Fruit fly (Drosophila melanogaster) Kc167 (cell line): ENCODE measurements around the gene CG3294.

Experiments used
- Myc ChIP-seq: fragments of >200 bp; optimal IDR thresholded peaks from 2 replicates; lab custom pipeline; 2017; ENCODE audit warnings: missing external identifiers
- Sin3A ChIP-seq: fragments of >200 bp; optimal IDR thresholded peaks from 2 replicates; lab custom pipeline; 2018; ENCODE audit warnings: missing external identifiers
- h ChIP-seq: fragments of >200 bp; optimal IDR thresholded peaks from 3 replicates; lab custom pipeline; 2018; ENCODE audit warnings: missing external identifiers
- insv ChIP-seq: fragments of >200 bp; optimal IDR thresholded peaks from 3 replicates; lab custom pipeline; 2018; ENCODE audit warnings: missing external identifiers
- psq ChIP-seq: fragments of >200 bp; optimal IDR thresholded peaks from 2 replicates; lab custom pipeline; 2017; ENCODE audit warnings: missing external identifiers
- ttk ChIP-seq: sonication (Bioruptor generic); optimal IDR thresholded peaks from 2 replicates; lab custom pipeline; 2017; ENCODE audit warnings: missing external identifiers

CG3294 gene

dm6 chr2L:4794524-4794804 is at the start of gene CG3294:
TSS of gene CG3294 (plus strand) at chr2L:4794549.
- TF ChIP-seq insv (lab: Kevin White, UChicago) = no peak
- no peak for TF ChIP-seq psq (lab: Kevin White, UChicago)
- no peak for TF ChIP-seq Sin3A
- TF ChIP-seq ttk = no peak
- TF ChIP-seq Myc (lab: Kevin White, UChicago) = no peak
- TF ChIP-seq h (lab: Kevin White, UChicago) = no peak

DNA sequence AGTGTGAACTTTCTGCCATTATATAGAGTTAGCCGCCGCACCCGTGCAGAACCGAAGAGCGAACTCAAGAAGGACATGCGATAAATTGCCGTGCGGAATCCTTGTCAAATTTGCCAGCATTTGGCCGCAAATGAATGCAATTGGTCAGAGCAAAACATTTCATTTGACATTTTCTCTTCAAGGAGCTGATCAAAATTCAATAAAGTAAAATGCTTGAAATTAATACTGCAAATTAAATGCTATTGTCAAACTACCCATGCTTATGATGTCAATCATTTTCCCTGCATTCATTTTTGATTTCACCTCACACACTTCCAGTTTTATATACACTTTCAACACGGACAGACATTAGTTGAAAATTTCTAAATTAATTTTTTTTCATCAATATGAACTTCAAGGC is 31.8 kb upstream of the CG3294 start, which contains the start of gene CG42523:
Gene CG42523 (plus strand): TSS at position 301 of the 400 bp plus-strand sequence.
- no peak for TF ChIP-seq ttk
- TF ChIP-seq psq (lab: Kevin White, UChicago) = no peak
- TF ChIP-seq insv (lab: Kevin White, UChicago) = no peak

dm6 chr2L:4793780-4794523 is 397 bp upstream of the CG3294 start, which contains the start of gene fipi:
TSS of gene fipi (minus strand) at chr2L:4794044.
- no peak for TF ChIP-seq Myc (lab: Kevin White, UChicago)

- TF ChIP-seq insv (lab: Kevin White, UChicago) (no peak), Myc (lab: Kevin White, UChicago) (no peak), psq (lab: Kevin White, UChicago) (no peak), ttk (no peak), Sin3A (no peak), h (lab: Kevin White, UChicago) (no peak)
These were observed 3.3 kb downstream of the CG3294 start for dm6 chr2L:4797643-4798042.

dm6 chr2L:4798894-4799293 is 4.5 kb downstream of the CG3294 start:
- TF ChIP-seq h (lab: Kevin White, UChicago) = no peak
- no peak for TF ChIP-seq Sin3A
- TF ChIP-seq Myc (lab: Kevin White, UChicago) = no peak
- no peak for TF ChIP-seq ttk
- no peak for TF ChIP-seq insv (lab: Kevin White, UChicago)
- TF ChIP-seq psq (lab: Kevin White, UChicago) = no peak

DNA sequence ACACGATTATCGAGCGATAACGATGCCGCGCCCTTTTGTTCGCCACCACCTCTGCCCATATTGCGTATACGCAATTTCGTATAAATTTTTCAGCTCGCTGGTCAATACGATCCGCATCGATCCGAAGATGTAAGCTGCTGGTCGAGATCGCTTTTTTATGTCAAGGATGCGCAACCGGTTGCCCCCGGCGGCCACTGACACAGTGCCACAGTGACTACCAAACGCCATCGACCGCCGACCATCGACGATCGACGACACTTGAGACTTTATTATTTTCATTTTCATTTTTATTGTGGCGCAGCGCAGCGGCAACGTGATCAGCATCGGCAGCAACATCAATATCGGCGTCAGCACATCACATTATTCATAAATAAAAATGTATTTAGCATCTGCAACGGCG is 5.7 kb downstream of the CG3294 start:
- no peak for TF ChIP-seq h (lab: Kevin White, UChicago)
- TF ChIP-seq Myc (lab: Kevin White, UChicago) = no peak
- no peak for TF ChIP-seq insv (lab: Kevin White, UChicago)
- TF ChIP-seq Sin3A = no peak
- TF ChIP-seq ttk = no peak
- TF ChIP-seq psq (lab: Kevin White, UChicago) = no peak

DNA sequence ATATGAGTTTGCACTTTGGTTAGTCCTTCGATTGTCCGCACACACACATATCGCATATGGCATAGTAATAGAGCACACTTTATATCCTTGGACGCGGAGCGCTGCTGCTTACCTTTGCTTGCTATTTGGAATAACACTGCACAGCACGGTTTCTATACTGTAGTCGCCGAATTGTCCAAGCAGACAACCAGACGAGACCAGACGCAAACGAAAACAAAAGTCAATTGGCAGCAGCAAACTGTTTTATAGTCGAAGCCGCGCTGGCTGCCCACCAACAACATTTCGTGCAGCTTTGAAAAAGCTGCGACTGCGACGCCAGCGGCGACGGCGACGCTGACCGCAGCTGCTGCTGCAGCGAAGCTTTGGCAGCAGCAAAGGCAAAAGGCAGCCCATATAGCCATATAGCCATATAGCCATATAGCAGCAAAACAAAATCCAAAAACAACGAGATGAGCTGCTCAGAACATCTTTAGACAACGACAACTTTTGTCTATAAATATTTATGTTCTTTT is 7.4 kb downstream of the CG3294 start, which contains the start of gene slf:
Gene slf (minus strand): TSS at position 219 of the 512 bp plus-strand sequence.
- TF ChIP-seq h (lab: Kevin White, UChicago) (no peak), psq (lab: Kevin White, UChicago) (no peak), insv (lab: Kevin White, UChicago) (no peak), Myc (lab: Kevin White, UChicago) (no peak), ttk (no peak), Sin3A (no peak)

- TF ChIP-seq h (lab: Kevin White, UChicago) (no peak), Sin3A (no peak), insv (lab: Kevin White, UChicago) (no peak)
These were observed 11.8 kb downstream of the CG3294 start for dm6 chr2L:4806109-4806508.

DNA sequence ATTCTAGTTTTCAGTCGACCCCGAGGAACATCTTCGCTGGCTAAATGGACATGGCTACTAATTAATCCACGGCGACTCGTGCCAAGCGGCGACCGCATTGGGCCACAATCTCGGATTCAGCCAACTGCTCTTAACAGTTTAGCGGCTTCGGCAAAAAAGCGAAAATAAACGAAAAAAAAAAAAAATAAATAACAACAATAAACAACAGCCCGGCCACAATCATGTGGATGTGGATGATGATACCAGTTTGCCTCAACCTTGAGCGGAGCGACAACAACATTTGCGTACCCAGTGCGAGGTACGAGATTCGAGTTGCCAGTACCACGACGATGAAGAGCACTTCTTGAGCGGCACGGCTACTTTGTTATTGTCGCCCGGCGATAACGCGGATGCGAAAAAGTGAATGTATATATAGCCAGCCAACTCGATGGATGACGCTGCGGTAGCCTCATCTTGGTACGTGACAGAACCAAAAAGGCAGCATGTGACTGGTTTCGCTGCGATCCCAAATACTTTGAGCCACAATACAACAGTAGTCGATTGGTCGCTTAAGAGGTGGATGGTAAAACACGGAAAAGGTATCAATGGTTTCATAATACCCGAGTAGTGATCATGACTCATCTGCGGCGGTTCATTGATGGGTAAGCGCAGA is 13.7 kb downstream of the CG3294 start:
- no peak for TF ChIP-seq h (lab: Kevin White, UChicago)
- no peak for TF ChIP-seq ttk
- TF ChIP-seq psq (lab: Kevin White, UChicago) = no peak
- no peak for TF ChIP-seq Myc (lab: Kevin White, UChicago)
- TF ChIP-seq insv (lab: Kevin White, UChicago) = no peak
- no peak for TF ChIP-seq Sin3A

DNA sequence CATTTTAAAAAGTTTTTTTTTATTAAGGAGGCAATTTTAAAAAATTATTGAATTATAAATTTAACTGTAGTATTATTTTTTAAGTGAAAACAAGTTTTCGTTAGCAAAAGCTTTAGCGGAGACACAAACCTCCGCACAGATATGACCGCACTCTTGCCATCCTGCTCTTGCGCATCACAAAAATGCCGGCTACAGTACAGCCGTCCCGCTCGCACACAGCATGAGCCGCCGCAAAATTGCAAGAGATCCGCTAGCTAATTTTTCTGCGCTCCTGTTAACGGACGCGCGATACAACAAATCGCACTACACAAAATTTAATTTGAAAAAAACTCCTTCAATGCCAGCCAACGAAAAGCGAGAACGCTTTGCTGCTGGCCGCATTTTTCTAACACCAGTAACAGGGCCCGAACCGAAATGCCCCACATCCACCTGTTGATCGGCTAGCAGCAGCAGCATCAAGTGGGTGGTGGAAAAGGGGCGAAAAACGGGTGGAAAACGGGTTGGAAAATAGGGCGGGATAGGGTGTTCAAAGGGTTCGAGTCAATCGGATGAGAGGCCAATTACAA is 15.8 kb downstream of the CG3294 start:
- no peak for TF ChIP-seq insv (lab: Kevin White, UChicago)
- TF ChIP-seq Sin3A = no peak
- TF ChIP-seq ttk = no peak
- no peak for TF ChIP-seq h (lab: Kevin White, UChicago)
- TF ChIP-seq Myc (lab: Kevin White, UChicago) = no peak
- no peak for TF ChIP-seq psq (lab: Kevin White, UChicago)

DNA sequence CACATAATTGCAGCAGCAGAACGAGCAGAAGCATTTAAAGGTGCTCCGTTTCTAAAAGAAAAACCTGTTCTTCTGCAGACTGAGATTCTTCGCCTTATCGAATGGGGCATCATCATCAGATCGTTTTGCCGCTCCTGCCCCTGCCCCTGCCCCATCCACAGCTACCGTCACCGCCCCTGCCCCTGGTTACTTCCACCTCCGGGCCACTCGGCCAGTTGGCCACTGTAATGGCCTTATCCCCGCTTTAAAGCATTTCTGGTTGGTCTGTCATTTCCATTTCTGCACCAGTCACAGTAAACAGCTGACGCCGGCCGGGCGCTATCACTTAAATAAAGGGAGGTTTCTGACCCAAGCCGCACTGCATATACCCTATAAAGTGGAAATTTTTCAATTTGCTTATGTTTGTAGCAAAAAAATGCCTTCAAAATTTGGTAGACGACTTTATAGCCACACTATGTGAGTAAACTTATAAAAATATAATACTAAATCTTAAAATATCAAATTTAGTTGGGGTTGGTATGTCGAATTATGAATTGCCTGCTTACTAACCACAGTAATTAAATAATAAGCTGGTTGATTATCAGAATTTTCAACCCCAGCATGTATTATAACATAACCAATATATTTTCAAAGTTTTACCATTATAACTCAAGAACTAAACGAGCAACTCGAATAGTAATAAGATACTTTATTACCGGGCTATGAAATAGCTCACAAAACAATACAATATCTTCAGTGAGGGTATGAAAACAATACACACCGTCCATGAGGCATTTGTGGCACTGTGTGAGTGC is 16.5 kb downstream of the CG3294 start:
- TF ChIP-seq h (lab: Kevin White, UChicago) (no peak), psq (lab: Kevin White, UChicago) (no peak), Myc (lab: Kevin White, UChicago) (no peak), Sin3A (no peak), insv (lab: Kevin White, UChicago) (no peak), ttk (no peak)
